Worm (Caenorhabditis elegans) whole organism, young adult: ENCODE measurements around the gene B0403.3.

Experiments
- ama-1 ChIP-seq, 3 experiments: fragments of 150-350 bp in 1 of 3; sonication (generic microtip) in 2 of 3; optimal IDR thresholded peaks; 2 replicates each; lab custom pipeline; 2014 to 2018; ENCODE audit warnings: missing biosample characterization in 2 of 3, missing genetic modification characterization in 2 of 3, missing genetic modification reagents in 2 of 3
- hlh-26 ChIP-seq: fragments of 200-800 bp; sonication (Bioruptor generic); conservative IDR thresholded peaks from 2 replicates; pipeline ENCODE4 v1.3.6; 2022; ENCODE audit warnings: missing genetic modification reagents, missing genetic modification characterization, missing compliant biosample characterization
- lin-26 ChIP-seq: fragments of 200-800 bp; sonication (Bioruptor generic); IDR thresholded peaks from 2 replicates; pipeline ENCODE4 v1.3.6; 2022; ENCODE audit warnings: missing genetic modification reagents, missing genetic modification characterization, missing compliant biosample characterization
- unc-130 ChIP-seq: sonication (generic microtip); optimal IDR thresholded peaks from 2 replicates; lab custom pipeline; 2016; ENCODE audit warnings: missing genetic modification reagents, missing genetic modification characterization, missing compliant biosample characterization
- unc-62 ChIP-seq: fragments of 150-350 bp; optimal IDR thresholded peaks from 2 replicates; lab custom pipeline; 2014; ENCODE audit warnings: missing biosample characterization, missing genetic modification reagents, missing genetic modification characterization
- zim-3 ChIP-seq: sonication (generic microtip); optimal IDR thresholded peaks from 2 replicates; lab custom pipeline; 2017; ENCODE audit warnings: mild to moderate bottlenecking, missing genetic modification characterization, moderate library complexity, missing compliant biosample characterization
- ztf-22 ChIP-seq: fragments of 200-800 bp; sonication (Bioruptor generic); optimal IDR thresholded peaks from 2 replicates; lab custom pipeline; 2018; ENCODE audit warnings: mild to moderate bottlenecking, missing genetic modification characterization, moderate library complexity, missing compliant biosample characterization

DNA sequence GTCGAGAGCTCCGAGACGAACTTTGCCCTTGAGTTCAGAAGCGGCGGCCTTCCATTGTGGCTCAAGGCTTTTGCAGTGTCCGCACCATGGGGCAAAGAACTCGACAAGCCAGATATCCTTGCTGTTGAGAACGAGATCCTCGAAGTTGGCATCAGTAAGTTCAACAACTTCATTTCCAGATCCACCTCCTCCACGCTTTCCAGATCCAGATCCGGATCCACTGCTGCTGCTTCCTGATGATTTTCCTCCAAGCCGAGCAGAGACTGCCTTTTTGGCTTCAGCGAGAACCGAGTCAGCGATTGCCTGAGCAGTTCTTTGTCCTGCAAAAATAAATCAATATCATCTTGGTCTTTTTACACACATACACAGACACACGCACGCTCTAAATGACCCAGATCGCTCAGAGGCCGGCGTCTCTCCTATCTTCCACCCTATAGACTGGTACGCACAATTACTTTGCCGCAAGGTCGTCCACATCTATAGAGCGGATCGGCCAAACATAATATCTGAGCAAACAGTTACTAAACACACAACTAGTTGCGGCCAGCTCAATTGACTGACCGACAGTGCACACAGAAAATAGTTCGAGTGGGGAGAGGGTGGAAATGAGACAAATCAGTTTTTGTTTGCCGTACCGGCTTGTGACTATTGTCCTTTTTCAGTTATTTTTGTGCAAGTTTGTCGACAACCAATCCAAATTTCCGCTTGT lies 4.3 kb upstream of the B0403.3 start:
- TF ChIP-seq ama-1 (optimal IDR thresholded peaks at IDR 0.05; lab: Kevin White, UChicago) (no peak), ama-1 (GFP tag; optimal IDR thresholded peaks at IDR 0.05; lab: Kevin White, UChicago) (no peak), unc-62 (no peak), hlh-26 (GFP tag; lab: Robert Waterston, UW) (no peak), ztf-22 (no peak), zim-3 (tag; lab: Kevin White, UChicago) (no peak), unc-130 (GFP tag; lab: Kevin White, UChicago) (no peak), lin-26 (no peak)
